Worm (Caenorhabditis elegans): ENCODE measurements around the gene M151.10.

- TF ChIP-seq unc-86 (tag; optimal IDR thresholded peaks at IDR 0.05): no peak
- no peak for TF ChIP-seq dpl-1 (GFP tag; optimal IDR thresholded peaks at IDR 0.05)
- TF ChIP-seq pqm-1 (tag; optimal IDR thresholded peaks at IDR 0.05): no peak
- no peak for TF ChIP-seq C04F5.9 (tag; optimal IDR thresholded peaks at IDR 0.05)
- no peak for TF ChIP-seq snpc-4 (tag; optimal IDR thresholded peaks at IDR 0.05)
- TF ChIP-seq aly-2 (tag; optimal IDR thresholded peaks at IDR 0.05): no peak
- no peak for TF ChIP-seq ceh-82 (tag; optimal IDR thresholded peaks at IDR 0.05)
- TF ChIP-seq nhr-11 (tag; optimal IDR thresholded peaks at IDR 0.05): no peak
- no peak for TF ChIP-seq lin-13 (GFP tag; optimal IDR thresholded peaks at IDR 0.05)
- TF ChIP-seq swsn-7 (tag; optimal IDR thresholded peaks at IDR 0.05): no peak
- TF ChIP-seq ztf-11 (tag; optimal IDR thresholded peaks at IDR 0.05): no peak
- TF ChIP-seq ama-1 (optimal IDR thresholded peaks at IDR 0.05): no peak
These were observed 35.1 kb upstream of the M151.10 start, which contains the start of gene F19B10.2 for ce11 chrII:3675176-3675575.
